Fruit fly (Drosophila melanogaster) whole organism, wandering third instar larva: ENCODE results near the gene CG18262.

Experiments used
- CG9705 ChIP-seq: fragments of 200-800 bp; sonication (Bioruptor generic); optimal IDR thresholded peaks from 2 replicates; lab custom pipeline; 2018; ENCODE audit warnings: missing biosample characterization, mild to moderate bottlenecking, missing genetic modification characterization
- Hr83 ChIP-seq: fragments of 200-300 bp; sonication (Bioruptor generic); optimal IDR thresholded peaks from 2 replicates; lab custom pipeline; 2016; ENCODE audit warnings: missing biosample characterization, mild to moderate bottlenecking, missing genetic modification characterization, moderate library complexity; ENCODE audit not compliant: poor library complexity, severe bottlenecking
- Sp1 ChIP-seq: fragments of 200-800 bp; sonication (Bioruptor generic); optimal IDR thresholded peaks from 3 replicates; lab custom pipeline; 2019; ENCODE audit warnings: missing biosample characterization, mild to moderate bottlenecking, missing genetic modification characterization, moderate library complexity
- fru ChIP-seq: fragments of 200-800 bp; sonication (Bioruptor generic); optimal IDR thresholded peaks from 3 replicates; lab custom pipeline; 2016; ENCODE audit warnings: missing biosample characterization, mild to moderate bottlenecking, missing genetic modification characterization

dm6 chrX:8110984-8111383 lies 41.8 kb upstream of the CG18262 start:
- TF ChIP-seq fru, result no peak
- no peak for TF ChIP-seq CG9705 (GFP tag; lab: Kevin White, UChicago)
- no peak for TF ChIP-seq Hr83 (GFP tag; lab: Kevin White, UChicago)
- TF ChIP-seq Sp1 (GFP tag; lab: Kevin White, UChicago), result no peak
